Worm (Caenorhabditis elegans) whole organism, L3 larva: ENCODE results near the gene F25B5.3.
A peak's percentile ranks its signal among the peaks of the same experiment; 100 is the strongest.

Experiments used
- R02D3.7 ChIP-seq: fragments of 150-350 bp; optimal IDR thresholded peaks from 2 replicates; lab custom pipeline; 2014; ENCODE audit warnings: missing biosample characterization, missing genetic modification characterization
- ZK546.5 ChIP-seq: sonication (generic microtip); optimal IDR thresholded peaks from 2 replicates; lab custom pipeline; 2017; ENCODE audit warnings: missing biosample characterization, missing genetic modification characterization
- aly-2 ChIP-seq: fragments of 150-350 bp; optimal IDR thresholded peaks from 2 replicates; lab custom pipeline; 2014; ENCODE audit warnings: missing biosample characterization, missing genetic modification characterization
- ama-1 ChIP-seq: fragments of 150-350 bp; optimal IDR thresholded peaks from 2 replicates; lab custom pipeline; 2018
- ceh-16 ChIP-seq: sonication (generic microtip); optimal IDR thresholded peaks from 2 replicates; lab custom pipeline; 2017; ENCODE audit warnings: missing biosample characterization, missing genetic modification characterization
- elt-2 ChIP-seq: sonication (generic microtip); optimal IDR thresholded peaks from 2 replicates; lab custom pipeline; 2016; ENCODE audit warnings: missing genetic modification reagents, mild to moderate bottlenecking, missing genetic modification characterization, missing compliant biosample characterization
- elt-3 ChIP-seq, 3 experiments: fragments of 150-350 bp in 1 of 3; sonication (generic microtip) in 2 of 3; optimal IDR thresholded peaks; 2 replicates in 2 of 3; 4 replicates in 1 of 3; lab custom pipeline; 2014 to 2017; ENCODE audit warnings: missing biosample characterization in 3 of 3, missing genetic modification characterization in 3 of 3
- eor-1 ChIP-seq, 2 experiments: fragments of 150-350 bp; optimal IDR thresholded peaks; 2 replicates each; lab custom pipeline; 2014 to 2018; ENCODE audit warnings: missing biosample characterization in 2 of 2, missing genetic modification characterization in 2 of 2
- fkh-10 ChIP-seq: sonication (generic microtip); optimal IDR thresholded peaks from 2 replicates; lab custom pipeline; 2017; ENCODE audit warnings: missing biosample characterization, missing genetic modification reagents, missing genetic modification characterization
- fkh-2 ChIP-seq: fragments of 150-350 bp; optimal IDR thresholded peaks from 2 replicates; lab custom pipeline; 2014; ENCODE audit warnings: missing biosample characterization, missing genetic modification reagents, missing genetic modification characterization
- fos-1 ChIP-seq: fragments of 150-350 bp; optimal IDR thresholded peaks from 2 replicates; lab custom pipeline; 2014; ENCODE audit warnings: missing biosample characterization, missing genetic modification characterization
- hmg-11 ChIP-seq: sonication (generic microtip); optimal IDR thresholded peaks from 2 replicates; lab custom pipeline; 2016; ENCODE audit warnings: missing genetic modification characterization, missing compliant biosample characterization
- jun-1 ChIP-seq: fragments of 150-350 bp; optimal IDR thresholded peaks from 2 replicates; lab custom pipeline; 2014; ENCODE audit warnings: missing biosample characterization, missing genetic modification reagents, missing genetic modification characterization
- lin-15B ChIP-seq: fragments of 150-350 bp; optimal IDR thresholded peaks from 2 replicates; lab custom pipeline; 2014; ENCODE audit warnings: missing biosample characterization, missing genetic modification characterization
- lsy-12 ChIP-seq: sonication (generic microtip); optimal IDR thresholded peaks from 2 replicates; lab custom pipeline; 2016; ENCODE audit warnings: mild to moderate bottlenecking, missing genetic modification characterization, missing compliant biosample characterization
- mdl-1 ChIP-seq: fragments of 150-350 bp; optimal IDR thresholded peaks from 2 replicates; lab custom pipeline; 2014; ENCODE audit warnings: missing biosample characterization, missing genetic modification characterization
- nfya-1 ChIP-seq: sonication (generic microtip); optimal IDR thresholded peaks from 2 replicates; lab custom pipeline; 2017; ENCODE audit warnings: missing genetic modification characterization, mild to moderate bottlenecking, missing compliant biosample characterization, antibody characterized with exemption, moderate library complexity; ENCODE audit not compliant: insufficient read depth
- nhr-11 ChIP-seq: fragments of 150-350 bp; optimal IDR thresholded peaks from 2 replicates; lab custom pipeline; 2014; ENCODE audit warnings: missing biosample characterization, missing genetic modification characterization
- nhr-23 ChIP-seq: fragments of 150-350 bp; optimal IDR thresholded peaks from 2 replicates; lab custom pipeline; 2014; ENCODE audit warnings: missing biosample characterization, missing genetic modification reagents, missing genetic modification characterization
- nhr-237 ChIP-seq: fragments of 150-350 bp; optimal IDR thresholded peaks from 2 replicates; lab custom pipeline; 2014; ENCODE audit warnings: missing biosample characterization, missing genetic modification characterization
- nhr-67 ChIP-seq: fragments of 150-350 bp; optimal IDR thresholded peaks from 2 replicates; lab custom pipeline; 2014; ENCODE audit warnings: missing biosample characterization, missing genetic modification characterization
- nhr-76 ChIP-seq: fragments of 150-350 bp; sonication (generic microtip); optimal IDR thresholded peaks from 5 replicates; lab custom pipeline; 2014; ENCODE audit warnings: missing biosample characterization, missing genetic modification characterization
- nhr-77 ChIP-seq: fragments of 150-350 bp; optimal IDR thresholded peaks from 2 replicates; lab custom pipeline; 2014; ENCODE audit warnings: missing biosample characterization, missing genetic modification characterization
- pha-4 ChIP-seq: fragments of 150-350 bp; optimal IDR thresholded peaks from 2 replicates; lab custom pipeline; 2014; ENCODE audit warnings: missing biosample characterization, missing genetic modification reagents, missing genetic modification characterization
- sea-2 ChIP-seq: fragments of 150-350 bp; sonication (generic microtip); optimal IDR thresholded peaks from 4 replicates; lab custom pipeline; 2014; ENCODE audit warnings: missing biosample characterization, missing genetic modification reagents, missing genetic modification characterization
- skn-1 ChIP-seq: fragments of 150-350 bp; optimal IDR thresholded peaks from 2 replicates; lab custom pipeline; 2014; ENCODE audit warnings: missing biosample characterization, missing genetic modification characterization
- snpc-4 ChIP-seq: fragments of 150-350 bp; optimal IDR thresholded peaks from 2 replicates; lab custom pipeline; 2014; ENCODE audit warnings: missing biosample characterization, missing genetic modification characterization
- unc-39 ChIP-seq: sonication (generic microtip); optimal IDR thresholded peaks from 4 replicates; lab custom pipeline; 2017; ENCODE audit warnings: missing biosample characterization, missing genetic modification characterization
- unc-62 ChIP-seq: fragments of 150-350 bp; sonication (generic microtip); optimal IDR thresholded peaks from 4 replicates; lab custom pipeline; 2014; ENCODE audit warnings: missing biosample characterization, missing genetic modification reagents, missing genetic modification characterization
- ztf-11 ChIP-seq: fragments of 150-350 bp; optimal IDR thresholded peaks from 2 replicates; lab custom pipeline; 2014; ENCODE audit warnings: missing biosample characterization, missing genetic modification characterization
- ztf-4 ChIP-seq: fragments of 150-350 bp; optimal IDR thresholded peaks from 2 replicates; lab custom pipeline; 2014; ENCODE audit warnings: missing biosample characterization, missing genetic modification characterization

F25B5.3 gene

ce11 chrIII:5953913-5954290 lies 5.2 kb downstream of the F25B5.3 start:
- TF ChIP-seq nhr-77 (tag; lab: Kevin White, UChicago) = no peak
- TF ChIP-seq sea-2 (GFP tag; lab: Kevin White, UChicago) = no peak
- TF ChIP-seq nhr-23 (tag; lab: Kevin White, UChicago) = no peak
- TF ChIP-seq unc-39 = no peak
- TF ChIP-seq eor-1 (tag; optimal IDR thresholded peaks at IDR 0.05; lab: Kevin White, UChicago) = no peak
- no peak for TF ChIP-seq fkh-10
- TF ChIP-seq elt-2 (tag; lab: Kevin White, UChicago) = no peak
- TF ChIP-seq nhr-67 (tag; lab: Kevin White, UChicago) = no peak
- TF ChIP-seq nhr-237 = no peak
- TF ChIP-seq ceh-16 (tag; lab: Kevin White, UChicago) = no peak
- TF ChIP-seq nfya-1 (tag; lab: Kevin White, UChicago) = no peak
- TF ChIP-seq skn-1 (tag; lab: Kevin White, UChicago) = no peak
- no peak for TF ChIP-seq snpc-4 (tag; lab: Kevin White, UChicago)

ce11 chrIII:5958172-5958886 lies 9.6 kb downstream of the F25B5.3 start, which contains the start of the genes nono-1 and nop-1:
TSS of gene nono-1 (minus strand) at chrIII:5958246.
TSS of gene nop-1 (plus strand) at chrIII:5958722.
- TF ChIP-seq nfya-1 (tag; lab: Kevin White, UChicago) = peak; percentile 84
- no peak for TF ChIP-seq fos-1
- no peak for TF ChIP-seq ama-1 (lab: Kevin White, UChicago)
- TF ChIP-seq snpc-4 (tag; lab: Kevin White, UChicago) = peak; percentile 36
- no peak for TF ChIP-seq ztf-11 (tag; lab: Kevin White, UChicago)
- TF ChIP-seq hmg-11 = peak; percentile 1
- no peak for TF ChIP-seq nhr-77 (tag; lab: Kevin White, UChicago)

DNA sequence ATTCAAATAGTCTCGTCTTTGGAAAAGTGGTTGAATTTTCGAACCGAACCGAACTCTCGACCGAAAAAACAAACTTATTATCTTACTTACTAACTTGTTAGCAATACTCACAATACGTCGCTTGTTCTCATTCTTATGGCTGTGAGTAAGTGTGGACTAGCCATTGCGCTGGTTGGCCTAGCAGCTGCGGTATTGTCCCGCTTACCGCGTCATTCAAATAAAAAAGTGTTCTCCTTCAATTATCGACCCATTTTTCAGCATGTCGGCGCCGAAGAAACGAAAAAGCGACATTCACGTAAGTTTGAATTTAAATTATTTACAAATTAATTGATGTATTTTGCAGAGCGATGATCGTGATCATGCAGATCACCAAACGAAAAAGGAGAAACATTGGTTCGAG lies 10.4 kb downstream of the F25B5.3 start:
- no peak for TF ChIP-seq unc-62 (GFP tag; lab: Kevin White, UChicago)
- no peak for TF ChIP-seq elt-2 (tag; lab: Kevin White, UChicago)
- TF ChIP-seq pha-4 (tag; lab: Kevin White, UChicago) = peak; percentile 39

ce11 chrIII:5961560-5961959 lies 12.9 kb downstream of the F25B5.3 start:
- TF ChIP-seq mdl-1 (tag; lab: Kevin White, UChicago) = no peak
- no peak for TF ChIP-seq fkh-2 (tag; lab: Kevin White, UChicago)
- TF ChIP-seq ZK546.5 (tag; lab: Kevin White, UChicago) = no peak
- TF ChIP-seq hmg-11 = no peak
- TF ChIP-seq pha-4 (tag; lab: Kevin White, UChicago) = no peak
- no peak for TF ChIP-seq R02D3.7
- TF ChIP-seq aly-2 = no peak
- TF ChIP-seq lin-15B = no peak
- no peak for TF ChIP-seq nhr-11 (tag; lab: Kevin White, UChicago)
- TF ChIP-seq nhr-77 (tag; lab: Kevin White, UChicago) = no peak
- TF ChIP-seq fos-1 = no peak
- no peak for TF ChIP-seq snpc-4 (tag; lab: Kevin White, UChicago)
- TF ChIP-seq nhr-76 (tag; lab: Kevin White, UChicago) = no peak
- no peak for TF ChIP-seq nhr-23 (tag; lab: Kevin White, UChicago)
- no peak for TF ChIP-seq nhr-67 (tag; lab: Kevin White, UChicago)
- no peak for TF ChIP-seq lsy-12 (tag; lab: Kevin White, UChicago)
- no peak for TF ChIP-seq jun-1 (tag; lab: Kevin White, UChicago)
- TF ChIP-seq nfya-1 (tag; lab: Kevin White, UChicago) = no peak
- TF ChIP-seq unc-39 = no peak
- TF ChIP-seq eor-1 (tag; optimal IDR thresholded peaks at IDR 0.05; lab: Kevin White, UChicago) = no peak

DNA sequence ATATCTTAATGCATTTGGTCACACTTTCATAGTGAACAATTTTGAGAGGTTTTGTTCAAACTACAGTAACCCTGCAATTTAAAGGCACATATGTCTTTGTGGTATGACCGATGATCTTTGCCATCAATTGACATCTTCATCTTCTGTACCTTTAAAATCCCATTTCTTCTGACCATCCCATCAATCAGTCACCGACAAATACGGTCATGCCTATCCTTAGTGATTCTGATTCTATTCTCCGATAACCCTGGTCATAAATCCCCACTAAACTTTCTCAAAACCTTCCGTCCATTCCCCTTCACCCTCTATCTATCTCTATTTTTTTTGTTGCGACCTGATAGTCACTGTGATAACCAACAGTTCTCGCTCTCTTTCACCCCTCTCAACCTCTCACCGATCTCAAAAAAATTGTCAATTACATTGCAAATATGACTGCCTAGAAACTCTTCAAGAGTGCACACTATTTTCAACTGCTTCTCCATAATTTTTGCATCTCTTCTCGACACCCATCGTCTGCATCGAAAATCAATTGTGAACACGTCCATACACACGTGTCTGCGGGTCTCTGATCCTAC lies 15.5 kb downstream of the F25B5.3 start:
- TF ChIP-seq nhr-76 (tag; lab: Kevin White, UChicago) (no peak), elt-3 (tag; optimal IDR thresholded peaks at IDR 0.05; lab: Kevin White, UChicago) (peak in 1 of 3 experiments; percentile 11), elt-2 (tag; lab: Kevin White, UChicago) (peak; percentile 54), ztf-4 (tag; lab: Kevin White, UChicago) (no peak), nhr-11 (tag; lab: Kevin White, UChicago) (no peak), pha-4 (tag; lab: Kevin White, UChicago) (peak; percentile 49), nhr-237 (no peak)
- TF ChIP-seq, all 47 proteins: peak for 3
